Worm (Caenorhabditis elegans) whole organism, young adult: ENCODE results near the gene xtr-1.

Experiments used
- F10E7.11 ChIP-seq: sonication (generic microtip); optimal IDR thresholded peaks from 2 replicates; lab custom pipeline; 2017; ENCODE audit warnings: mild to moderate bottlenecking, missing genetic modification characterization, moderate library complexity, missing compliant biosample characterization
- ZK185.1 ChIP-seq: sonication (generic microtip); optimal IDR thresholded peaks from 2 replicates; lab custom pipeline; 2016; ENCODE audit warnings: mild to moderate bottlenecking, missing genetic modification characterization, missing compliant biosample characterization; ENCODE audit not compliant: poor library complexity, severe bottlenecking
- ceh-58 ChIP-seq: fragments of 200-800 bp; sonication (Bioruptor generic); IDR thresholded peaks from 2 replicates; pipeline ENCODE4 v1.3.6; 2022; ENCODE audit warnings: missing genetic modification characterization, missing compliant biosample characterization
- ceh-91 ChIP-seq: fragments of 200-800 bp; sonication (Bioruptor generic); IDR thresholded peaks from 2 replicates; pipeline ENCODE4 v1.3.6; 2022; ENCODE audit warnings: missing genetic modification reagents, missing genetic modification characterization, missing compliant biosample characterization
- dpl-1 ChIP-seq: fragments of 150-350 bp; optimal IDR thresholded peaks from 2 replicates; lab custom pipeline; 2014; ENCODE audit warnings: missing biosample characterization, missing genetic modification reagents, missing genetic modification characterization
- egl-18 ChIP-seq: fragments of 200-800 bp; sonication (Bioruptor generic); IDR thresholded peaks from 2 replicates; pipeline ENCODE4 v1.3.6; 2022; ENCODE audit warnings: missing genetic modification reagents, missing genetic modification characterization, missing compliant biosample characterization
- egrh-3 ChIP-seq: fragments of 200-800 bp; sonication (Bioruptor generic); IDR thresholded peaks from 2 replicates; pipeline ENCODE4 v1.3.6; 2022; ENCODE audit warnings: missing genetic modification reagents, missing genetic modification characterization, missing compliant biosample characterization
- nhr-90 ChIP-seq: sonication (generic microtip); optimal IDR thresholded peaks from 2 replicates; lab custom pipeline; 2016; ENCODE audit warnings: missing genotype, mild to moderate bottlenecking, missing genetic modification characterization, missing compliant biosample characterization
- repo-1 ChIP-seq: sonication (generic microtip); optimal IDR thresholded peaks from 2 replicates; lab custom pipeline; 2017; ENCODE audit warnings: mild to moderate bottlenecking, missing genetic modification characterization, missing compliant biosample characterization
- snpc-3.4 ChIP-seq: sonication (generic microtip); optimal IDR thresholded peaks from 2 replicates; lab custom pipeline; 2017; ENCODE audit warnings: missing genetic modification characterization, mild to moderate bottlenecking, missing compliant biosample characterization, antibody characterized with exemption, moderate library complexity, missing genotype, missing genetic modification reagents
- somi-1 ChIP-seq: fragments of 200-800 bp; sonication (Bioruptor generic); optimal IDR thresholded peaks from 2 replicates; lab custom pipeline; 2018; ENCODE audit warnings: mild to moderate bottlenecking, missing genetic modification characterization, missing compliant biosample characterization
- sptf-2 ChIP-seq: fragments of 200-800 bp; sonication (Bioruptor generic); optimal IDR thresholded peaks from 2 replicates; lab custom pipeline; 2018; ENCODE audit warnings: mild to moderate bottlenecking, missing genetic modification characterization, missing compliant biosample characterization

ce11 chrX:11848618-11849017, 4.0 kb upstream of the xtr-1 start, which contains the start of gene F54F7.9:
- TF ChIP-seq ceh-91 (no peak), ZK185.1 (tag; lab: Kevin White, UChicago) (no peak), sptf-2 (GFP tag; lab: Kevin White, UChicago) (no peak), nhr-90 (tag; lab: Kevin White, UChicago) (no peak), dpl-1 (GFP tag; lab: Kevin White, UChicago) (no peak), somi-1 (no peak), ceh-58 (GFP tag; lab: Robert Waterston, UW) (no peak), egl-18 (no peak), repo-1 (tag; lab: Kevin White, UChicago) (no peak), snpc-3.4 (no peak), F10E7.11 (tag; lab: Kevin White, UChicago) (no peak), egrh-3 (no peak)
